Fruit fly (Drosophila melanogaster): Measurements from ENCODE around the gene Jhbp15.
A peak's percentile ranks its signal among the peaks of the same experiment; 100 is the strongest.

Jhbp15 gene

DNA sequence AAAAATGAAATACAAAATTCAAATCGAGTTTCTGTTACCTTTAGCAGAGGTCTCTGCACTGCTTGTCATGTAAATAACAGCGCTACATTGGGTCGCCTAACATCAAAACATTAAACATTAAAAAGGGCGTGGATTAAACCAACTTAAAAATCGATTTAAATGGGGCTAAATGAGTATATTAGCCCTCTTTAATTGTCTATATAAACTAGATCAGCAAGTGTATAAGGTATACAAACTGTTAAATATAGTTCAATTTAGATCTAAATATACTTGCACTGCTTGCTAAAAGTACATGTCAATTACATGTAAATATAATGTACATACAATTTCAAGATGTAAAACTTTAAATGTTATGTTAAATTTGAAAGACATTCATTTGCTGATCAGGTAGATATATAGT lies 19.0 kb upstream of the Jhbp15 start:
- TF ChIP-seq Myc (optimal IDR thresholded peaks at IDR 0.05) (peak; percentile 17), sv (GFP tag; optimal IDR thresholded peaks at IDR 0.05) (no peak), CG32264 (GFP tag; optimal IDR thresholded peaks at IDR 0.05) (no peak), Dfd (GFP tag; optimal IDR thresholded peaks at IDR 0.05) (no peak), CG9705 (GFP tag; optimal IDR thresholded peaks at IDR 0.05) (no peak)

DNA sequence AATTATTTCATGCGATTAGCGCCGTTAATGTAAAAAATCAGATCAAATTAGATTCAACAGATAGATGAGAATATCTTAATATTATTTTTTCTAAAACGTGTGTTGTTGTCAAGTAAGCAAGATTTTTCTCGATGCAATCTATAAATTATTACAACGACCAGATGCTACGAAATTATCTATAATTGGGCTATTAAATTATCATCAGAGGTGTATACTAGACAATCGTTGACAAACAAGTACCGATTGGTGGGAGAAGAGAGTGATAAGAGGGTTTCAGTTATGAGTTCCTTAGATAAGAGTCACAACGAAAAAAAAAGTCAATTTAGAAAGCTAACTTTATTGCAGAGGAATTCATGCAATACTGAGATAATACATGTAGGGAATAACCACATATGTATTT lies 16.8 kb upstream of the Jhbp15 start:
- TF ChIP-seq br (GFP tag; optimal IDR thresholded peaks at IDR 0.05): peak; percentile 34
- no peak for TF ChIP-seq dl (GFP tag; optimal IDR thresholded peaks at IDR 0.05; ENCODE audit: insufficient read depth in 1 of 2, partially characterized antibody in 2 of 2)
- TF ChIP-seq CG32264 (GFP tag; optimal IDR thresholded peaks at IDR 0.05): no peak

- no peak for TF ChIP-seq tai (GFP tag; optimal IDR thresholded peaks at IDR 0.05)
- no peak for TF ChIP-seq br (GFP tag; optimal IDR thresholded peaks at IDR 0.05)
- no peak for TF ChIP-seq usp (GFP tag; optimal IDR thresholded peaks at IDR 0.05)
- no peak for TF ChIP-seq Mio (GFP tag; optimal IDR thresholded peaks at IDR 0.05)
- TF ChIP-seq foxo (GFP tag; optimal IDR thresholded peaks at IDR 0.05): no peak
- TF ChIP-seq dsf (GFP tag; optimal IDR thresholded peaks at IDR 0.05; ENCODE audit: borderline replicate concordance): no peak
Measured at dm6 chr3R:21066469-21067284, 15.9 kb upstream of the Jhbp15 start.

dm6 chr3R:21065696-21066080 lies 14.9 kb upstream of the Jhbp15 start:
- no peak for TF ChIP-seq usp (GFP tag; optimal IDR thresholded peaks at IDR 0.05)
- TF ChIP-seq br (GFP tag; optimal IDR thresholded peaks at IDR 0.05): no peak
- no peak for TF ChIP-seq woc (GFP tag; optimal IDR thresholded peaks at IDR 0.05)
- TF ChIP-seq OdsH (GFP tag; optimal IDR thresholded peaks at IDR 0.05): no peak
- TF ChIP-seq Hnf4 (GFP tag; optimal IDR thresholded peaks at IDR 0.05): no peak
- TF ChIP-seq fru (GFP tag; optimal IDR thresholded peaks at IDR 0.05): no peak
- no peak for TF ChIP-seq HLH106 (tag; optimal IDR thresholded peaks at IDR 0.05)
- no peak for TF ChIP-seq tai (GFP tag; optimal IDR thresholded peaks at IDR 0.05)
- no peak for TF ChIP-seq foxo (GFP tag; optimal IDR thresholded peaks at IDR 0.05)
- TF ChIP-seq dsf (GFP tag; optimal IDR thresholded peaks at IDR 0.05; ENCODE audit: borderline replicate concordance): no peak
- no peak for TF ChIP-seq GATAd (GFP tag; optimal IDR thresholded peaks at IDR 0.05)
- TF ChIP-seq Hr83 (GFP tag; optimal IDR thresholded peaks at IDR 0.05; ENCODE audit: poor library complexity, severe bottlenecking): no peak
- no peak for TF ChIP-seq Mio (GFP tag; optimal IDR thresholded peaks at IDR 0.05)
- no peak for TF ChIP-seq Jra (GFP tag; optimal IDR thresholded peaks at IDR 0.05)
- no peak for TF ChIP-seq psq (GFP tag; optimal IDR thresholded peaks at IDR 0.05)

dm6 chr3R:21065010-21065695 lies 14.4 kb upstream of the Jhbp15 start, which contains the start of gene AnxB9:
Gene AnxB9, plus strand, starts transcription at chr3R:21065241.
- TF ChIP-seq foxo (GFP tag; optimal IDR thresholded peaks at IDR 0.05) (peak in 1 of 2 experiments; percentile 36), h (GFP tag; optimal IDR thresholded peaks at IDR 0.05) (peak; percentile 55), Hnf4 (GFP tag; optimal IDR thresholded peaks at IDR 0.05) (peak; percentile 39), fru (GFP tag; optimal IDR thresholded peaks at IDR 0.05) (peak; percentile 47), HLH106 (tag; optimal IDR thresholded peaks at IDR 0.05) (peak; percentile 3), sv (GFP tag; optimal IDR thresholded peaks at IDR 0.05) (peak; percentile 3), Abd-B (GFP tag; optimal IDR thresholded peaks at IDR 0.05) (no peak), CG32264 (GFP tag; optimal IDR thresholded peaks at IDR 0.05) (peak; percentile 28), Hr83 (GFP tag; optimal IDR thresholded peaks at IDR 0.05; ENCODE audit: poor library complexity, severe bottlenecking) (peak; percentile 91), Dif (GFP tag; optimal IDR thresholded peaks at IDR 0.05; ENCODE audit: partially characterized antibody) (peak; percentile 72), Dfd (GFP tag; optimal IDR thresholded peaks at IDR 0.05) (no peak), Vsx2 (GFP tag; optimal IDR thresholded peaks at IDR 0.05; ENCODE audit: partially characterized antibody) (no peak), br (GFP tag; optimal IDR thresholded peaks at IDR 0.05) (peak; percentile 52), Hr78 (GFP tag; optimal IDR thresholded peaks at IDR 0.05) (no peak), Rel (GFP tag; optimal IDR thresholded peaks at IDR 0.05) (no peak), Rel (tag; optimal IDR thresholded peaks at IDR 0.05) (peak; percentile 44), N (GFP tag; optimal IDR thresholded peaks at IDR 0.05) (no peak), tai (GFP tag; optimal IDR thresholded peaks at IDR 0.05) (no peak), Jra (GFP tag; optimal IDR thresholded peaks at IDR 0.05) (peak; percentile 66), rgr (GFP tag; optimal IDR thresholded peaks at IDR 0.05) (peak; percentile 79), sage (GFP tag; optimal IDR thresholded peaks at IDR 0.05) (no peak), OdsH (GFP tag; optimal IDR thresholded peaks at IDR 0.05) (peak; percentile 47), Sp1 (GFP tag; optimal IDR thresholded peaks at IDR 0.05) (peak; percentile 64)

Data from whole organism, wandering third instar larva.